Comparison of ENCODE assay signal across 4 worm cellular contexts in genomic region chrX:17197824-17198223, ce11.
A peak's percentile ranks its signal among the peaks of the same experiment; 100 is the strongest.
TF ChIP-seq lines count a peak whose summit lies in the region.

No protein-coding gene starts in this region.

TF ChIP-seq in whole organism, L2 larva, 48 proteins besides CTCF, POLR2A, EP300 and RAD21:
- TF ChIP-seq zag-1 (tag; optimal IDR thresholded peaks at IDR 0.05; lab: Kevin White, UChicago) (no peak), fos-1 (tag; optimal IDR thresholded peaks at IDR 0.05; lab: Kevin White, UChicago) (peak; percentile 45), nhr-12 (tag; optimal IDR thresholded peaks at IDR 0.05; lab: Kevin White, UChicago) (no peak), mab-5 (tag; optimal IDR thresholded peaks at IDR 0.05; lab: Kevin White, UChicago) (no peak)
TF ChIP-seq in whole organism, L2 larva: peak in this region for 1.

TF ChIP-seq in whole organism, L3 larva, 47 proteins besides CTCF, POLR2A, EP300 and RAD21:
- TF ChIP-seq pha-4 (tag; optimal IDR thresholded peaks at IDR 0.05; lab: Kevin White, UChicago), result peak; percentile 8
- TF ChIP-seq elt-1 (tag; optimal IDR thresholded peaks at IDR 0.05; lab: Kevin White, UChicago), result no peak
- TF ChIP-seq elt-2 (tag; optimal IDR thresholded peaks at IDR 0.05; lab: Kevin White, UChicago), result peak; percentile 77

TF ChIP-seq in whole organism, L4 larva, 104 proteins besides CTCF, POLR2A, EP300 and RAD21 (continues in another document):
- no peak for TF ChIP-seq nhr-48 (tag; optimal IDR thresholded peaks at IDR 0.05; lab: Kevin White, UChicago)
- TF ChIP-seq tra-1 (GFP tag; IDR thresholded peaks at IDR 0.05; lab: Robert Waterston, UW), result no peak
- no peak for TF ChIP-seq ceh-32 (tag; optimal IDR thresholded peaks at IDR 0.05; lab: Kevin White, UChicago; ENCODE audit: poor library complexity)
- no peak for TF ChIP-seq aly-2 (tag; optimal IDR thresholded peaks at IDR 0.05; lab: Kevin White, UChicago)
- 0 out of 2 replicates have a peak, but pooled peaks have one; percentile 11 for TF ChIP-seq T26A8.4 (GFP tag; IDR thresholded peaks at IDR 0.05; lab: Robert Waterston, UW)
- no peak for TF ChIP-seq lsy-2 (tag; optimal IDR thresholded peaks at IDR 0.05; lab: Kevin White, UChicago)
- TF ChIP-seq dmd-8 (GFP tag; IDR thresholded peaks at IDR 0.05; lab: Robert Waterston, UW), result no peak
- TF ChIP-seq daf-19 (GFP tag; conservative IDR thresholded peaks at IDR 0.05; lab: Robert Waterston, UW), result no peak
- TF ChIP-seq tag-97 (GFP tag; IDR thresholded peaks at IDR 0.05; lab: Robert Waterston, UW), result no peak
- peak in 1 of 2 experiments; percentile 37 for TF ChIP-seq mdl-1 (tag; optimal IDR thresholded peaks at IDR 0.05; lab: Kevin White, UChicago)
- TF ChIP-seq fkh-10 (GFP tag; optimal IDR thresholded peaks at IDR 0.05; lab: Kevin White, UChicago), result no peak
- no peak for TF ChIP-seq duxl-1 (tag; optimal IDR thresholded peaks at IDR 0.05; lab: Kevin White, UChicago; ENCODE audit: poor library complexity)
- TF ChIP-seq dmd-9 (GFP tag; IDR thresholded peaks at IDR 0.05; lab: Robert Waterston, UW), result no peak
- TF ChIP-seq dpl-1 (GFP tag; optimal IDR thresholded peaks at IDR 0.05; lab: Kevin White, UChicago), result no peak
- TF ChIP-seq pqm-1 (tag; optimal IDR thresholded peaks at IDR 0.05; lab: Kevin White, UChicago), result peak; percentile 21
- peak; percentile 18 for TF ChIP-seq mep-1 (tag; optimal IDR thresholded peaks at IDR 0.05; lab: Kevin White, UChicago)
- no peak for TF ChIP-seq mxl-2 (GFP tag; conservative IDR thresholded peaks at IDR 0.05; lab: Robert Waterston, UW)
- no peak; the same call in 1 of the 2 replicates for TF ChIP-seq pha-4 (GFP tag; IDR thresholded peaks at IDR 0.05; lab: Robert Waterston, UW)
- TF ChIP-seq pha-4 (tag; optimal IDR thresholded peaks at IDR 0.05; lab: Kevin White, UChicago), result no peak
- no peak for TF ChIP-seq zag-1 (tag; optimal IDR thresholded peaks at IDR 0.05; lab: Kevin White, UChicago)
- TF ChIP-seq hlh-30 (tag; optimal IDR thresholded peaks at IDR 0.05; lab: Kevin White, UChicago; ENCODE audit: insufficient read depth), result peak; percentile 34
- TF ChIP-seq lin-1 (GFP tag; IDR thresholded peaks at IDR 0.05; lab: Robert Waterston, UW), result no peak
- TF ChIP-seq dmd-6 (GFP tag; IDR thresholded peaks at IDR 0.05; lab: Robert Waterston, UW), result peak; percentile 88
- TF ChIP-seq ceh-44 (GFP tag; IDR thresholded peaks at IDR 0.05; lab: Robert Waterston, UW), result no peak
- TF ChIP-seq madf-9 (GFP tag; conservative IDR thresholded peaks at IDR 0.05; lab: Robert Waterston, UW), result no peak
- no peak for TF ChIP-seq F26F4.8 (GFP tag; conservative IDR thresholded peaks at IDR 0.05; lab: Robert Waterston, UW)
- no peak for TF ChIP-seq lin-29 (GFP tag; IDR thresholded peaks at IDR 0.05; lab: Robert Waterston, UW)
- TF ChIP-seq hlh-11 (tag; optimal IDR thresholded peaks at IDR 0.05; lab: Kevin White, UChicago), result peak; percentile 89
- TF ChIP-seq saeg-2 (GFP tag; IDR thresholded peaks at IDR 0.05; lab: Robert Waterston, UW), result no peak
- peak; percentile 68 for TF ChIP-seq nhr-28 (tag; optimal IDR thresholded peaks at IDR 0.05; lab: Kevin White, UChicago)
- no peak for TF ChIP-seq Y48G9A.11 (GFP tag; IDR thresholded peaks at IDR 0.05; lab: Robert Waterston, UW)
- TF ChIP-seq nhr-25 (tag; optimal IDR thresholded peaks at IDR 0.05; lab: Kevin White, UChicago; ENCODE audit: borderline replicate concordance, insufficient read depth), result no peak
- no peak for TF ChIP-seq rbr-2 (tag; optimal IDR thresholded peaks at IDR 0.05; lab: Kevin White, UChicago)
- TF ChIP-seq ZK546.5 (tag; optimal IDR thresholded peaks at IDR 0.05; lab: Kevin White, UChicago), result no peak
- no peak for TF ChIP-seq nhr-102 (tag; optimal IDR thresholded peaks at IDR 0.05; lab: Kevin White, UChicago)
- TF ChIP-seq D1046.2 (GFP tag; IDR thresholded peaks at IDR 0.05; lab: Robert Waterston, UW), result no peak
- peak; percentile 56 for TF ChIP-seq aha-1 (tag; lab: Kevin White, UChicago)
- TF ChIP-seq jun-1 (tag; optimal IDR thresholded peaks at IDR 0.05; lab: Kevin White, UChicago), result no peak
- TF ChIP-seq nhr-6 (tag; optimal IDR thresholded peaks at IDR 0.05; lab: Kevin White, UChicago), result no peak
- TF ChIP-seq nhr-41 (GFP tag; IDR thresholded peaks at IDR 0.05; lab: Robert Waterston, UW), result no peak
- no peak for TF ChIP-seq hmg-1.1 (GFP tag; IDR thresholded peaks at IDR 0.05; lab: Robert Waterston, UW)
- TF ChIP-seq ces-1 (GFP tag; optimal IDR thresholded peaks at IDR 0.05; lab: Kevin White, UChicago), result no peak
- TF ChIP-seq zfp-2 (tag; optimal IDR thresholded peaks at IDR 0.05; lab: Kevin White, UChicago), result no peak
- no peak for TF ChIP-seq gei-8 (GFP tag; optimal IDR thresholded peaks at IDR 0.05; lab: Kevin White, UChicago)

TF ChIP-seq in whole organism, young adult, 124 proteins besides CTCF, POLR2A, EP300 and RAD21:
- no peak for TF ChIP-seq ceh-100 (GFP tag; IDR thresholded peaks at IDR 0.05; lab: Robert Waterston, UW)
- peak; percentile 31 for TF ChIP-seq ets-4 (GFP tag; optimal IDR thresholded peaks at IDR 0.05; lab: Kevin White, UChicago)
- no peak for TF ChIP-seq him-1 (tag; optimal IDR thresholded peaks at IDR 0.05; lab: Kevin White, UChicago)
- 0 out of 2 replicates have a peak, but pooled peaks have one; percentile 30 for TF ChIP-seq K11D2.4 (GFP tag; IDR thresholded peaks at IDR 0.05; lab: Robert Waterston, UW)
- TF ChIP-seq egrh-3 (GFP tag; IDR thresholded peaks at IDR 0.05; lab: Robert Waterston, UW), result 0 out of 2 replicates have a peak, but pooled peaks have one; percentile 25
- TF ChIP-seq bed-1 (GFP tag; IDR thresholded peaks at IDR 0.05; lab: Robert Waterston, UW), result no peak
- TF ChIP-seq Y56A3A.18 (GFP tag; IDR thresholded peaks at IDR 0.05; lab: Robert Waterston, UW), result 0 out of 2 replicates have a peak, but pooled peaks have one; percentile 26
- no peak for TF ChIP-seq akir-1 (GFP tag; optimal IDR thresholded peaks at IDR 0.05; lab: Kevin White, UChicago)
- peak; percentile 97 for TF ChIP-seq nhr-80 (tag; optimal IDR thresholded peaks at IDR 0.05; lab: Kevin White, UChicago)
- peak; percentile 84 for TF ChIP-seq dox-1 (GFP tag; IDR thresholded peaks at IDR 0.05; lab: Robert Waterston, UW)
- 0 out of 2 replicates have a peak, but pooled peaks have one; percentile 14 for TF ChIP-seq cebp-1 (GFP tag; IDR thresholded peaks at IDR 0.05; lab: Robert Waterston, UW)
- no peak for TF ChIP-seq cebp-1 (tag; optimal IDR thresholded peaks at IDR 0.05; lab: Kevin White, UChicago)
- TF ChIP-seq F22D6.2 (tag; optimal IDR thresholded peaks at IDR 0.05; lab: Kevin White, UChicago), result no peak
- TF ChIP-seq nhr-90 (tag; optimal IDR thresholded peaks at IDR 0.05; lab: Kevin White, UChicago), result peak; percentile 26
- TF ChIP-seq let-607 (tag; optimal IDR thresholded peaks at IDR 0.05; lab: Kevin White, UChicago), result peak; percentile 94 to 97
- TF ChIP-seq athp-1 (tag; optimal IDR thresholded peaks at IDR 0.05; lab: Kevin White, UChicago), result no peak
